Worm (Caenorhabditis elegans) whole organism, L1 larva: Measurements from ENCODE around the gene F59B2.8.
A peak's percentile ranks its signal among the peaks of the same experiment; 100 is the strongest.
"Not testable (repeated sequence)": the region's sequence is repeated elsewhere in the genome, so short reads cannot be mapped to it uniquely, and the experiment has no call there.

ENCODE experiments used
- C16A3.4 ChIP-seq: fragments of 150-350 bp; optimal IDR thresholded peaks from 2 replicates; lab custom pipeline; 2014; ENCODE audit warnings: missing biosample characterization, missing genetic modification characterization
- F16B12.6 ChIP-seq: fragments of 150-350 bp; optimal IDR thresholded peaks from 2 replicates; lab custom pipeline; 2014; ENCODE audit warnings: missing biosample characterization, missing genetic modification characterization
- blmp-1 ChIP-seq: fragments of 150-350 bp; optimal IDR thresholded peaks from 2 replicates; lab custom pipeline; 2014; ENCODE audit warnings: missing biosample characterization, missing genetic modification characterization
- ceh-8 ChIP-seq: fragments of 200-800 bp; sonication (Bioruptor generic); optimal IDR thresholded peaks from 2 replicates; lab custom pipeline; 2018; ENCODE audit warnings: mild to moderate bottlenecking, missing genetic modification characterization, moderate library complexity, missing compliant biosample characterization
- ceh-88 ChIP-seq: fragments of 200-800 bp; sonication (Bioruptor generic); IDR thresholded peaks from 2 replicates; pipeline ENCODE4 v1.3.6; 2022; ENCODE audit warnings: missing genetic modification characterization, missing compliant biosample characterization
- ceh-90 ChIP-seq: sonication (generic microtip); optimal IDR thresholded peaks from 2 replicates; lab custom pipeline; 2016; ENCODE audit warnings: missing genetic modification characterization, missing compliant biosample characterization
- ces-1 ChIP-seq: fragments of 150-350 bp; optimal IDR thresholded peaks from 2 replicates; lab custom pipeline; 2014; ENCODE audit warnings: missing biosample characterization, missing genetic modification reagents, missing genetic modification characterization
- dpl-1 ChIP-seq, 3 experiments: fragments of 150-350 bp in 2 of 3; sonication (generic microtip) in 1 of 3; optimal IDR thresholded peaks; 2 replicates each; lab custom pipeline; 2014 to 2017; ENCODE audit warnings: missing biosample characterization in 3 of 3, missing genetic modification characterization in 3 of 3, missing genetic modification reagents in 3 of 3
- efl-1 ChIP-seq, 4 experiments: fragments of 150-350 bp; optimal IDR thresholded peaks in 3 of 4; peaks in 1 of 4; 1 replicate in 1 of 4; 2 replicates in 3 of 4; lab custom pipeline; 2014; ENCODE audit warnings: missing biosample characterization in 2 of 4, missing genetic modification characterization in 2 of 4, missing genetic modification reagents in 2 of 4
- efl-3 ChIP-seq: fragments of 200-800 bp; sonication (Bioruptor generic); optimal IDR thresholded peaks from 2 replicates; lab custom pipeline; 2018; ENCODE audit warnings: mild to moderate bottlenecking, missing genetic modification characterization, missing compliant biosample characterization
- egl-13 ChIP-seq: sonication (generic microtip); optimal IDR thresholded peaks from 2 replicates; lab custom pipeline; 2016; ENCODE audit warnings: missing genotype, missing genetic modification reagents, missing genetic modification characterization, missing compliant biosample characterization
- elt-2 ChIP-seq: sonication (generic microtip); optimal IDR thresholded peaks from 2 replicates; lab custom pipeline; 2016; ENCODE audit warnings: missing genetic modification characterization, mild to moderate bottlenecking, inconsistent platforms, missing compliant biosample characterization, missing genetic modification reagents
- ets-5 ChIP-seq: fragments of 200-800 bp; sonication (Bioruptor generic); IDR thresholded peaks from 2 replicates; pipeline ENCODE4 v1.3.6; 2022; ENCODE audit warnings: missing genetic modification characterization, missing compliant biosample characterization
- fkh-8 ChIP-seq: sonication (generic microtip); optimal IDR thresholded peaks from 2 replicates; lab custom pipeline; 2016; ENCODE audit warnings: mild to moderate bottlenecking, missing genetic modification characterization, missing compliant biosample characterization
- fos-1 ChIP-seq: fragments of 150-350 bp; optimal IDR thresholded peaks from 2 replicates; lab custom pipeline; 2014; ENCODE audit warnings: missing biosample characterization, missing genetic modification characterization
- hlh-17 ChIP-seq: fragments of 200-800 bp; sonication (Bioruptor generic); optimal IDR thresholded peaks from 2 replicates; lab custom pipeline; 2018; ENCODE audit warnings: missing genetic modification characterization, mild to moderate bottlenecking, missing compliant biosample characterization, moderate library complexity, borderline replicate concordance
- hpl-2 ChIP-seq: fragments of 150-350 bp; optimal IDR thresholded peaks from 2 replicates; lab custom pipeline; 2014; ENCODE audit warnings: missing biosample characterization, missing genetic modification reagents, missing genetic modification characterization
- irx-1 ChIP-seq: sonication (generic microtip); optimal IDR thresholded peaks from 2 replicates; lab custom pipeline; 2016; ENCODE audit warnings: missing genetic modification characterization, missing compliant biosample characterization
- isw-1 ChIP-seq: fragments of 200-800 bp; sonication (Bioruptor generic); IDR thresholded peaks from 2 replicates; pipeline ENCODE4 v1.3.6; 2022; ENCODE audit warnings: missing genetic modification characterization, missing compliant biosample characterization
- jun-1 ChIP-seq: fragments of 150-350 bp; optimal IDR thresholded peaks from 2 replicates; lab custom pipeline; 2014; ENCODE audit warnings: missing biosample characterization, missing genetic modification reagents, missing genetic modification characterization
- lin-14 ChIP-seq: fragments of 200-800 bp; sonication (Bioruptor generic); optimal IDR thresholded peaks from 2 replicates; lab custom pipeline; 2018; ENCODE audit warnings: mild to moderate bottlenecking, missing genetic modification characterization, moderate library complexity, missing compliant biosample characterization
- lir-3 ChIP-seq: sonication (generic microtip); optimal IDR thresholded peaks from 2 replicates; lab custom pipeline; 2016; ENCODE audit warnings: mild to moderate bottlenecking, missing genetic modification characterization, moderate library complexity, missing compliant biosample characterization; ENCODE audit not compliant: poor library complexity
- lsy-2 ChIP-seq, 2 experiments: fragments of 150-350 bp; optimal IDR thresholded peaks; 2 replicates each; lab custom pipeline; 2014; ENCODE audit warnings: missing biosample characterization in 2 of 2, missing genetic modification characterization in 2 of 2
- mab-9 ChIP-seq: fragments of 200-800 bp; sonication (Bioruptor generic); IDR thresholded peaks from 2 replicates; pipeline ENCODE4 v1.3.6; 2022; ENCODE audit warnings: missing genetic modification reagents, missing genetic modification characterization, missing compliant biosample characterization
- mep-1 ChIP-seq: fragments of 150-350 bp; optimal IDR thresholded peaks from 2 replicates; lab custom pipeline; 2014; ENCODE audit warnings: missing biosample characterization, missing genetic modification characterization
- nhr-11 ChIP-seq: fragments of 150-350 bp; optimal IDR thresholded peaks from 2 replicates; lab custom pipeline; 2014; ENCODE audit warnings: missing biosample characterization, missing genetic modification characterization
- nhr-12 ChIP-seq: sonication (generic microtip); optimal IDR thresholded peaks from 2 replicates; lab custom pipeline; 2017; ENCODE audit warnings: missing biosample characterization, missing genetic modification characterization
- nhr-19 ChIP-seq: fragments of 200-800 bp; sonication (Bioruptor generic); conservative IDR thresholded peaks from 2 replicates; pipeline ENCODE4 v1.3.6; 2022; ENCODE audit warnings: missing genetic modification characterization, missing compliant biosample characterization
- nhr-20 ChIP-seq: sonication (generic microtip); optimal IDR thresholded peaks from 2 replicates; lab custom pipeline; 2016; ENCODE audit warnings: mild to moderate bottlenecking, missing genetic modification characterization, missing compliant biosample characterization
- nhr-237 ChIP-seq: fragments of 150-350 bp; optimal IDR thresholded peaks from 2 replicates; lab custom pipeline; 2014; ENCODE audit warnings: missing biosample characterization, missing genetic modification characterization
- nhr-47 ChIP-seq: sonication (generic microtip); optimal IDR thresholded peaks from 2 replicates; lab custom pipeline; 2016; ENCODE audit warnings: mild to moderate bottlenecking, missing genetic modification characterization, moderate library complexity, missing compliant biosample characterization
- nhr-77 ChIP-seq: fragments of 150-350 bp; optimal IDR thresholded peaks from 2 replicates; lab custom pipeline; 2014; ENCODE audit warnings: missing biosample characterization, missing genetic modification characterization
- nhr-85 ChIP-seq: sonication (generic microtip); peaks from one replicate; lab custom pipeline; 2016; ENCODE audit warnings: missing genetic modification characterization, inconsistent platforms, missing compliant biosample characterization
- pqm-1 ChIP-seq: sonication (generic microtip); optimal IDR thresholded peaks from 3 replicates; lab custom pipeline; 2017; ENCODE audit warnings: missing biosample characterization, missing genetic modification characterization
- skn-1 ChIP-seq: fragments of 150-350 bp; optimal IDR thresholded peaks from 2 replicates; lab custom pipeline; 2014; ENCODE audit warnings: missing biosample characterization, missing genetic modification characterization
- snpc-4 ChIP-seq: fragments of 150-350 bp; optimal IDR thresholded peaks from 2 replicates; lab custom pipeline; 2014; ENCODE audit warnings: missing biosample characterization, missing genetic modification characterization
- sox-4 ChIP-seq: sonication (generic microtip); optimal IDR thresholded peaks from 2 replicates; lab custom pipeline; 2016; ENCODE audit warnings: missing genetic modification characterization, missing compliant biosample characterization
- unc-130 ChIP-seq: fragments of 150-350 bp; optimal IDR thresholded peaks from 2 replicates; lab custom pipeline; 2017; ENCODE audit warnings: missing biosample characterization, missing genetic modification characterization, inconsistent platforms
- unc-30 ChIP-seq: sonication (generic microtip); optimal IDR thresholded peaks from 2 replicates; lab custom pipeline; 2017; ENCODE audit warnings: missing biosample characterization, missing genetic modification characterization
- unc-62 ChIP-seq: fragments of 150-350 bp; optimal IDR thresholded peaks from 2 replicates; lab custom pipeline; 2014; ENCODE audit warnings: missing biosample characterization, missing genetic modification reagents, missing genetic modification characterization
- zag-1 ChIP-seq: fragments of 150-350 bp; optimal IDR thresholded peaks from 2 replicates; lab custom pipeline; 2014; ENCODE audit warnings: missing biosample characterization, missing genetic modification characterization
- zip-4 ChIP-seq: fragments of 200-800 bp; sonication (Bioruptor generic); optimal IDR thresholded peaks from 2 replicates; lab custom pipeline; 2018; ENCODE audit warnings: mild to moderate bottlenecking, missing genetic modification characterization, moderate library complexity, missing compliant biosample characterization

The F59B2.8 gene

DNA sequence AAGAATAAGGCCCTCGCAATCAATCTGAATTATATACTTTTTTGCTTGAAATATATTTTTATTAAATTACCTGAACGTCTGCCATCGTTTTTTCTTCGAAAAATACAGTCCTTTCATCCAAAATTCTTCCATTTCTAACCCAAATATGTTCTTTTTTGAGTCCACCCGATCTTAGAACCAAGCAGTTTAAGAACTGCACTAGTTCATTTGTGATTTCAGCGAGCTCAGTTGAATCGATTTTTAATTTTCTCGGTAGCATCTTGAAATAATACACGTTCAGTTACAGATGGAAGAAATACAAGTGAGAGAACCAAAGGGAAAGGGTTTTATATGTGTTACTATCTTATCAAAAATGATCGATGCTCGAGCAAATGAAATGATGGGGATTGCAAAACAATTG lies 10.5 kb downstream of the F59B2.8 start, which contains the start of gene F59B2.3:
Gene F59B2.3, minus strand, starts transcription at position 259 of the 400 bp plus-strand sequence.
- no peak for TF ChIP-seq nhr-12 (tag; lab: Kevin White, UChicago)
- TF ChIP-seq efl-1 (optimal IDR thresholded peaks at IDR 0.05; lab: Kevin White, UChicago): no peak
- peak in 1 of 2 experiments; percentile 66 for TF ChIP-seq efl-1 (GFP tag; optimal IDR thresholded peaks at IDR 0.05 in 1 of 2; lab: Kevin White, UChicago)
- TF ChIP-seq nhr-47 (tag; lab: Kevin White, UChicago): no peak
- no peak for TF ChIP-seq efl-3
- no peak for TF ChIP-seq unc-62

DNA sequence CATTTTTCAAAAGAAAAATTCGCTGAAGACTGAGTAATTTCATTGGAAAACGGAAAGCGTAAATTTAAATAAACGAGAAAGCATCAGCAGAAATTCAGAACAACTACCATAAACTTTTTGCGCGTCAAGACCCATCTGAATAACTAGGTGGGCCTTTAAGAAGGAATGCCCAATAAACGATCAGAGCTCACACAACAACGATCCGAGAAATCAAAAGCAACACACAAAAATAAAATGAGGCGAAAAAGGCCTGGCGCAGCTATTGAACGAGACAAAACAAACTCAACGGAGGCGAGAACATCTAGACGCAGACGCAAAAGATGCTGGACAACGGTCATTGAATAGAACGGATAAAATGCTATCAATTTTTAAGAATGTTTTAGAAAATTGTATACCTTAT lies 11.1 kb downstream of the F59B2.8 start:
- TF ChIP-seq efl-1 (optimal IDR thresholded peaks at IDR 0.05; lab: Kevin White, UChicago): no peak
- TF ChIP-seq efl-1 (GFP tag; optimal IDR thresholded peaks at IDR 0.05 in 1 of 2; lab: Kevin White, UChicago): peak in 1 of 2 experiments; percentile 51
- TF ChIP-seq unc-130 (tag; lab: Kevin White, UChicago): no peak

DNA sequence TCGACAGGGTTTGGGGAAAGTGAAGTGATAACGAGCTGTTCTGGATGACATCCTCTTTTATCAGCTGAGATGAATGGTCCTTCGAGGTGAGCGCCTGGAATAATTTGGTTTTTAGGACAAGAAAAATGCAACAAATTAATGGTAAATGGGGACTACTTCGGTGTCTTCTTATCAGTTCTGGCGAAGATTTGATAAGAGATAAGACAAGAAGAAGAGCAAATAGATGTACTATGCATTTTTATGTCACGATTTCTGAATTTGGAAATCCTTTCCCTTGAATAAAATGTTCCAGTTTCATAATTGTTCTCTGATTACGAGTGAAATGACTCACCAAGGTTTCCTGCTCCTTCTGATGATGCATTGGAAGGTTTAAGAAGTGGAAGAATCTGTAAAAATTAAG lies 12.2 kb downstream of the F59B2.8 start:
- TF ChIP-seq lin-14 (GFP tag; lab: Kevin White, UChicago): no peak
- TF ChIP-seq elt-2 (tag; lab: Kevin White, UChicago): peak; percentile 54

DNA sequence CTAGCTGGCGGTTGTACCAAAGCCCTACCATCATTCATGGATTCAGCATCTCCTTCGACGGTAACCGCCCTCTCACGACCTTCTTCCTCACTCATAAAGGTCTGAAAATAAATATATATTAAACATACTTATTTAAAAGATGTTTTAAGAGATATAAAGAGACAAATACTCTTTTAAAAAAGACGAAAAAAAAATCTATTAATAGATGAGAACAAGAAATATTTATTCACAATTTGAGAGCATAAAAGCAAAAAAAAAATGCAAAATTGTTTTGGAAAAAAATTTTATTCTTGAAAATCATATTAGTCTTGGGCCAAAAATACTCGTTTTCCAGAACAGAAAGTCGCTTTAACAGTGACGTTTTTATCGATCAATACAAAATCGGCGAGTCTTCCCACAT lies 13.3 kb downstream of the F59B2.8 start, which contains the start of gene skat-1:
Gene skat-1, minus strand, starts transcription at position 101 of the 400 bp plus-strand sequence.
- no peak for TF ChIP-seq blmp-1 (tag; lab: Kevin White, UChicago)
- TF ChIP-seq ceh-8 (GFP tag; lab: Kevin White, UChicago): no peak
- no peak for TF ChIP-seq nhr-85 (tag; lab: Kevin White, UChicago)
- TF ChIP-seq hpl-2 (GFP tag; lab: Kevin White, UChicago): no peak
- TF ChIP-seq zip-4: no peak
- no peak for TF ChIP-seq nhr-19 (GFP tag; lab: Robert Waterston, UW)
- TF ChIP-seq nhr-77 (tag; lab: Kevin White, UChicago): no peak
- no peak for TF ChIP-seq C16A3.4 (tag; lab: Kevin White, UChicago)
- no peak for TF ChIP-seq ces-1
- no peak for TF ChIP-seq mab-9
- no peak for TF ChIP-seq nhr-237 (tag; lab: Kevin White, UChicago)
- TF ChIP-seq irx-1 (tag; lab: Kevin White, UChicago): no peak
- TF ChIP-seq egl-13: no peak
- TF ChIP-seq nhr-20 (tag; lab: Kevin White, UChicago): no peak
- TF ChIP-seq skn-1 (tag; lab: Kevin White, UChicago): no peak
- TF ChIP-seq, all 84 proteins: peak for 0

DNA sequence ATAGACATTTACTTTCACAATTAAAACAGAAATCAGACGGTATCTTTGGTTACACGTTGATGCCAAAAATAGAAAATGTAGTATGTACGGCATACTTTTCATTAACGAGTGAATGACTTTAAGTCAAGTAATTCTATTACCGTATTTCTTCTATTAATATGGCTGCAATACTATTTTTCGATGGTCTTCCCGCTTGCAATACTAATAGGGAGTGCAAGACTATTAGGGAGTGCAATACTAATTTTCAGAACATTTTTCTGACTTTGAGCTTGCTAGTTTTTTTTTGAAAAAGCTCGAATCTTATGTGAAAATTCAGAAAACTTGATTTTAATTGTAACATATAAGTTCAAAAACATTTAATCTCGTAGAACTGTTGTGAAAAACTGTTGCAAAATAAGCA lies 20.2 kb downstream of the F59B2.8 start, which contains the start of gene R08D7.7:
Gene R08D7.7, plus strand, starts transcription at position 301 of the 400 bp plus-strand sequence.
- not testable (repeated sequence) for TF ChIP-seq irx-1 (tag; lab: Kevin White, UChicago); dpl-1 (GFP tag; optimal IDR thresholded peaks at IDR 0.05; lab: Kevin White, UChicago); hlh-17 (GFP tag; lab: Kevin White, UChicago)
- TF ChIP-seq, all 84 proteins: peak for 0; not testable (repeated sequence) for 84

DNA sequence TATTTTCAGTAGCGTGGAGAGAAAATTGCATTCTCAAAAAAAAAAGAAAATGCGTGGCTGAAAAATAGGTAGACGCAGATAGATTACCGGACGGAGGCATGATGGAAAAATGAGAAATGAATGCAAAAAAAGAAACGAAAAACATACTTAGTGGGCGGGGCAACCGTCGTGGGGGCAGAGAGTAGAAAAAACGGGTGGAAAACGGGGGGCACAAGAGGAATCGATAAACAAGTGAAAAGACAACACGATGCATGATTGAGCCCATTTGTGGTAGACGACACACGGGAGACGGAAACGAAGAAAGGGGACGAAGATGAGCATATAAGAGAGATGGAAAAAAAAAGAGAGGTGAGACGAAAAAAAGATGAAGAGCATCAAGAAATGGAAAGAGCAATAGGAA lies 21.5 kb downstream of the F59B2.8 start:
- TF ChIP-seq zag-1 (tag; lab: Kevin White, UChicago) (no peak), mep-1 (tag; lab: Kevin White, UChicago) (no peak), ceh-90 (no peak), hpl-2 (GFP tag; lab: Kevin White, UChicago) (no peak), nhr-12 (tag; lab: Kevin White, UChicago) (no peak), ets-5 (no peak), isw-1 (GFP tag; lab: Robert Waterston, UW) (no peak), lin-14 (GFP tag; lab: Kevin White, UChicago) (peak; percentile 64), skn-1 (tag; lab: Kevin White, UChicago) (peak; percentile 2), fos-1 (tag; lab: Kevin White, UChicago) (no peak), nhr-11 (tag; lab: Kevin White, UChicago) (no peak), ceh-88 (GFP tag; lab: Robert Waterston, UW) (no peak), unc-30 (tag; lab: Kevin White, UChicago) (no peak), fkh-8 (tag; lab: Kevin White, UChicago) (peak; percentile 39), lir-3 (tag; lab: Kevin White, UChicago) (no peak), nhr-85 (tag; lab: Kevin White, UChicago) (no peak), pqm-1 (tag; lab: Kevin White, UChicago) (no peak), lsy-2 (tag; optimal IDR thresholded peaks at IDR 0.05; lab: Kevin White, UChicago) (peak in 1 of 2 experiments; percentile 9), nhr-77 (tag; lab: Kevin White, UChicago) (no peak), snpc-4 (tag; lab: Kevin White, UChicago) (no peak), unc-62 (no peak), jun-1 (tag; lab: Kevin White, UChicago) (no peak), irx-1 (tag; lab: Kevin White, UChicago) (no peak), F16B12.6 (tag; lab: Kevin White, UChicago) (no peak), sox-4 (tag; lab: Kevin White, UChicago) (no peak)
